Fruit fly (Drosophila melanogaster) whole organism, embryonic: ENCODE results near the gene CG31050.
A peak's percentile ranks its signal among the peaks of the same experiment; 100 is the strongest.

Source experiments
- CG10209 ChIP-seq: fragments of 200-800 bp; sonication (Bioruptor generic); optimal IDR thresholded peaks from 3 replicates; lab custom pipeline; 2017; ENCODE audit warnings: missing biosample characterization, mild to moderate bottlenecking, missing genetic modification characterization, missing genetic modification reagents
- CG11504 ChIP-seq: fragments of 200-800 bp; sonication (Bioruptor generic); optimal IDR thresholded peaks from 3 replicates; lab custom pipeline; 2019; ENCODE audit warnings: missing biosample characterization, mild to moderate bottlenecking, missing genetic modification characterization, moderate library complexity
- CG11695 ChIP-seq: fragments of 200-800 bp; sonication (Bioruptor generic); IDR thresholded peaks from 3 replicates; pipeline ENCODE4 v1.3.6; 2022; ENCODE audit warnings: missing biosample characterization, missing genetic modification characterization
- CG1233 ChIP-seq: fragments of 200-800 bp; sonication (Bioruptor generic); optimal IDR thresholded peaks from 4 replicates; lab custom pipeline; 2018; ENCODE audit warnings: missing biosample characterization, mild to moderate bottlenecking, missing genetic modification characterization
- CG12659 ChIP-seq: fragments of 200-800 bp; sonication (Bioruptor generic); optimal IDR thresholded peaks from 3 replicates; lab custom pipeline; 2017; ENCODE audit warnings: mild to moderate bottlenecking, missing biosample characterization, missing genetic modification reagents, missing genetic modification characterization
- CG14965 ChIP-seq: fragments of 200-800 bp; sonication (Bioruptor generic); optimal IDR thresholded peaks from 2 replicates; lab custom pipeline; 2016; ENCODE audit warnings: missing biosample characterization, missing genetic modification characterization, borderline replicate concordance
- CG1603 ChIP-seq: fragments of 200-800 bp; sonication (Bioruptor generic); optimal IDR thresholded peaks from 2 replicates; lab custom pipeline; 2019; ENCODE audit warnings: missing biosample characterization, mild to moderate bottlenecking, missing genetic modification characterization, moderate library complexity
- CG16813 ChIP-seq: fragments of 200-800 bp; sonication (Bioruptor generic); IDR thresholded peaks from 3 replicates; pipeline ENCODE4 v1.3.6; 2022; ENCODE audit warnings: missing biosample characterization, missing genetic modification characterization; ENCODE audit not compliant: partially characterized antibody
- CG30403 ChIP-seq: fragments of 200-800 bp; sonication (Bioruptor generic); optimal IDR thresholded peaks from 3 replicates; lab custom pipeline; 2016; ENCODE audit warnings: missing biosample characterization, missing genetic modification characterization
- CG31388 ChIP-seq: fragments of 200-800 bp; sonication (Bioruptor generic); optimal IDR thresholded peaks from 2 replicates; lab custom pipeline; 2016; ENCODE audit warnings: missing biosample characterization, missing genetic modification characterization
- CG33557 ChIP-seq: fragments of 200-800 bp; sonication (Bioruptor generic); optimal IDR thresholded peaks from 2 replicates; lab custom pipeline; 2019; ENCODE audit warnings: missing biosample characterization, mild to moderate bottlenecking, missing genetic modification characterization, moderate library complexity
- CG42726 ChIP-seq: fragments of 200-800 bp; sonication (Bioruptor generic); IDR thresholded peaks from 2 replicates; pipeline ENCODE4 v1.3.6; 2022; ENCODE audit warnings: missing biosample characterization, missing genetic modification characterization; ENCODE audit not compliant: partially characterized antibody
- CG4360 ChIP-seq: fragments of 200-800 bp; sonication (Bioruptor generic); IDR thresholded peaks from 2 replicates; pipeline ENCODE4 v1.3.6; 2022; ENCODE audit warnings: missing biosample characterization, missing genetic modification characterization
- CG4730 ChIP-seq: fragments of 200-800 bp; sonication (Bioruptor generic); IDR thresholded peaks from 2 replicates; pipeline ENCODE4 v1.3.6; 2022; ENCODE audit warnings: missing biosample characterization, missing genetic modification characterization
- CG5245 ChIP-seq: fragments of 200-800 bp; sonication (Bioruptor generic); optimal IDR thresholded peaks from 3 replicates; lab custom pipeline; 2016; ENCODE audit warnings: missing biosample characterization, missing genetic modification characterization
- CG6813 ChIP-seq: fragments of 200-800 bp; sonication (Bioruptor generic); optimal IDR thresholded peaks from 2 replicates; lab custom pipeline; 2017; ENCODE audit warnings: missing biosample characterization, missing genetic modification characterization, mild to moderate bottlenecking, moderate library complexity, missing genetic modification reagents
- CG8290 ChIP-seq, 3 experiments: fragments of 200-800 bp; sonication (Bioruptor generic); optimal IDR thresholded peaks; 2 replicates each; lab custom pipeline; 2016 to 2019; ENCODE audit warnings: missing biosample characterization in 3 of 3, missing genetic modification characterization in 3 of 3, mild to moderate bottlenecking in 2 of 3, moderate library complexity in 1 of 3
- CG9817 ChIP-seq: fragments of 200-800 bp; sonication (Bioruptor generic); optimal IDR thresholded peaks from 2 replicates; lab custom pipeline; 2018; ENCODE audit warnings: missing biosample characterization, mild to moderate bottlenecking, missing genetic modification characterization, moderate library complexity
- E2f1 ChIP-seq: fragments of 200-800 bp; sonication (Bioruptor generic); IDR thresholded peaks from 2 replicates; pipeline ENCODE4 v1.3.6; 2022; ENCODE audit warnings: missing biosample characterization, missing genetic modification characterization
- ERR ChIP-seq: fragments of 200-800 bp; sonication (Bioruptor generic); optimal IDR thresholded peaks from 2 replicates; lab custom pipeline; 2016; ENCODE audit warnings: missing biosample characterization, missing genetic modification characterization
- Eip74EF ChIP-seq, 2 experiments: fragments of 200-800 bp in 1 of 2; fragments of >200 bp in 1 of 2; sonication (Bioruptor generic) in 1 of 2; optimal IDR thresholded peaks; 2 replicates each; lab custom pipeline; 2017 to 2019; ENCODE audit warnings: missing biosample characterization in 2 of 2, missing genetic modification characterization in 2 of 2, mild to moderate bottlenecking in 1 of 2, moderate library complexity in 1 of 2
- HHEX ChIP-seq: fragments of 200-800 bp; sonication (Bioruptor generic); optimal IDR thresholded peaks from 3 replicates; lab custom pipeline; 2017; ENCODE audit warnings: missing biosample characterization, mild to moderate bottlenecking, missing genetic modification characterization, missing genetic modification reagents
- HLH4C ChIP-seq: fragments of 200-800 bp; sonication (Bioruptor generic); IDR thresholded peaks from 3 replicates; pipeline ENCODE4 v1.3.6; 2022; ENCODE audit warnings: missing biosample characterization, missing genetic modification characterization; ENCODE audit not compliant: partially characterized antibody
- Hmx ChIP-seq: fragments of 200-800 bp; sonication (Bioruptor generic); optimal IDR thresholded peaks from 2 replicates; lab custom pipeline; 2016; ENCODE audit warnings: missing biosample characterization, missing genetic modification characterization
- NK7.1 ChIP-seq: fragments of 200-800 bp; sonication (Bioruptor generic); optimal IDR thresholded peaks from 3 replicates; lab custom pipeline; 2016; ENCODE audit warnings: missing biosample characterization, missing genetic modification characterization
- Sry-β ChIP-seq: fragments of 200-800 bp; sonication (Bioruptor generic); optimal IDR thresholded peaks from 2 replicates; lab custom pipeline; 2018; ENCODE audit warnings: missing biosample characterization, mild to moderate bottlenecking, missing genetic modification characterization, moderate library complexity
- Sry-δ ChIP-seq: fragments of 200-800 bp; sonication (Bioruptor generic); optimal IDR thresholded peaks from 2 replicates; lab custom pipeline; 2016; ENCODE audit warnings: missing biosample characterization, missing genetic modification characterization
- Stat92E ChIP-seq, 3 experiments: fragments of >200 bp in 2 of 3; fragments of 200-800 bp in 1 of 3; sonication (Bioruptor generic) in 1 of 3; optimal IDR thresholded peaks; 2 replicates each; lab custom pipeline; 2017 to 2019; ENCODE audit warnings: missing biosample characterization in 3 of 3, missing genetic modification characterization in 3 of 3, mild to moderate bottlenecking in 1 of 3, moderate library complexity in 1 of 3
- Usf ChIP-seq: fragments of 200-800 bp; sonication (Bioruptor generic); optimal IDR thresholded peaks from 2 replicates; lab custom pipeline; 2017; ENCODE audit warnings: missing genotype, missing biosample characterization, missing genetic modification characterization
- Xbp1 ChIP-seq: fragments of 200-800 bp; sonication (Bioruptor generic); optimal IDR thresholded peaks from 3 replicates; lab custom pipeline; 2016; ENCODE audit warnings: missing biosample characterization, mild to moderate bottlenecking, missing genetic modification characterization
- amos ChIP-seq: fragments of 200-800 bp; sonication (Bioruptor generic); IDR thresholded peaks from 2 replicates; pipeline ENCODE4 v1.3.6; 2022; ENCODE audit warnings: missing biosample characterization, missing genetic modification characterization; ENCODE audit not compliant: partially characterized antibody
- aop ChIP-seq: fragments of 200-800 bp; sonication (Bioruptor generic); IDR thresholded peaks from 2 replicates; pipeline ENCODE4 v1.3.6; 2022; ENCODE audit warnings: missing biosample characterization, missing genetic modification characterization
- cad ChIP-seq: fragments of >200 bp; optimal IDR thresholded peaks from 2 replicates; lab custom pipeline; 2017; ENCODE audit warnings: missing biosample characterization, missing genetic modification characterization
- crol ChIP-seq: fragments of 200-800 bp; sonication (Bioruptor generic); IDR thresholded peaks from 2 replicates; pipeline ENCODE4 v1.3.6; 2022; ENCODE audit warnings: missing biosample characterization, missing genetic modification characterization
- dimm ChIP-seq: fragments of 200-800 bp; sonication (Bioruptor generic); IDR thresholded peaks from 2 replicates; pipeline ENCODE4 v1.3.6; 2022; ENCODE audit warnings: missing biosample characterization, missing genetic modification characterization
- en ChIP-seq: fragments of 200-800 bp; sonication (Bioruptor generic); optimal IDR thresholded peaks from 2 replicates; lab custom pipeline; 2016; ENCODE audit warnings: missing biosample characterization, missing genetic modification characterization
- exex ChIP-seq: fragments of 200-800 bp; sonication (Bioruptor generic); optimal IDR thresholded peaks from 4 replicates; lab custom pipeline; 2018; ENCODE audit warnings: missing biosample characterization, mild to moderate bottlenecking, missing genetic modification characterization, moderate library complexity
- jigr1 ChIP-seq: fragments of 200-800 bp; sonication (Bioruptor generic); IDR thresholded peaks from 3 replicates; pipeline ENCODE4 v1.3.6; 2022; ENCODE audit warnings: missing biosample characterization, missing genetic modification characterization
- mirr ChIP-seq: fragments of 200-800 bp; sonication (Bioruptor generic); optimal IDR thresholded peaks from 3 replicates; lab custom pipeline; 2018; ENCODE audit warnings: missing biosample characterization, mild to moderate bottlenecking, missing genetic modification characterization
- nau ChIP-seq: fragments of 200-800 bp; sonication (Bioruptor generic); optimal IDR thresholded peaks from 3 replicates; lab custom pipeline; 2017; ENCODE audit warnings: missing biosample characterization, mild to moderate bottlenecking, missing genetic modification characterization, missing genetic modification reagents
- onecut ChIP-seq: fragments of 200-800 bp; sonication (Bioruptor generic); IDR thresholded peaks from 2 replicates; pipeline ENCODE4 v1.3.6; 2022; ENCODE audit warnings: missing biosample characterization, missing genetic modification characterization
- p53 ChIP-seq: fragments of 200-800 bp; sonication (Bioruptor generic); optimal IDR thresholded peaks from 2 replicates; lab custom pipeline; 2016; ENCODE audit warnings: missing biosample characterization, missing genetic modification characterization
- psq ChIP-seq: fragments of 200-800 bp; sonication (Bioruptor generic); optimal IDR thresholded peaks from 2 replicates; lab custom pipeline; 2017; ENCODE audit warnings: missing biosample characterization, missing genetic modification characterization
- row ChIP-seq: fragments of 200-800 bp; sonication (Bioruptor generic); IDR thresholded peaks from 3 replicates; pipeline ENCODE4 v1.3.6; 2022; ENCODE audit warnings: missing biosample characterization, missing genetic modification characterization
- schlank ChIP-seq: fragments of 200-800 bp; sonication (Bioruptor generic); optimal IDR thresholded peaks from 2 replicates; lab custom pipeline; 2018; ENCODE audit warnings: missing biosample characterization, mild to moderate bottlenecking, missing genetic modification characterization
- sim ChIP-seq: fragments of 200-800 bp; sonication (Bioruptor generic); IDR thresholded peaks from 2 replicates; pipeline ENCODE4 v1.3.6; 2022; ENCODE audit warnings: missing biosample characterization, missing genetic modification characterization
- wek ChIP-seq: fragments of 200-800 bp; sonication (Bioruptor generic); optimal IDR thresholded peaks from 3 replicates; lab custom pipeline; 2018; ENCODE audit warnings: missing biosample characterization, mild to moderate bottlenecking, missing genetic modification characterization, moderate library complexity
- yki ChIP-seq: fragments of >200 bp; optimal IDR thresholded peaks from 3 replicates; lab custom pipeline; 2018
- zen ChIP-seq: fragments of 200-800 bp; sonication (Bioruptor generic); optimal IDR thresholded peaks from 3 replicates; lab custom pipeline; 2018; ENCODE audit warnings: missing biosample characterization, mild to moderate bottlenecking, missing genetic modification characterization, moderate library complexity

CG31050 gene

DNA sequence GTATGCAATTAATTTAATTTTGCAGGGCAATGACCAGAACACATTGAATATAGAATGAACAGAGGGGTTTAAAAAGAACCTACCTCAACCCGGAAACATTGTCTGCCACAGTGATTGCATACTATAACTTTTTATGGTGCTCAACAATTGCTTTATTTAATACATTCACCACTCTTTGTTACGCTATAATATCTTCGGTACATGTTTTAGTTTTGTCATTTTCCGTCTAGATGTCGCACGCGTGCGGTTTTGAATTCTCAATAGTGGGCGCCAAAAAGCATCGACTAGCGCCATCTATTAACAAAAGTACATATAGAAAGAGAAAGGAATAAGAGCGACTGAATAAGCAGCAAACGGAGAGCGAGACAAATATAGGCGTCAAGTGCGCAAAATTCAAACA lies 21.9 kb upstream of the CG31050 start (continued):
- TF ChIP-seq jigr1 (GFP tag; lab: Robert Waterston, UW) (no peak), ERR (GFP tag; lab: Kevin White, UChicago) (no peak), amos (GFP tag; lab: Robert Waterston, UW) (no peak; the same call in 1 of the 2 replicates), CG9817 (tag; lab: Kevin White, UChicago) (peak; percentile 91), cad (no peak), wek (peak; percentile 82), CG33557 (GFP tag; lab: Kevin White, UChicago) (no peak), onecut (GFP tag; lab: Robert Waterston, UW) (peak; percentile 90), row (GFP tag; lab: Robert Waterston, UW) (peak; percentile 44; the same call in 2 of the 3 replicates), E2f1 (GFP tag; lab: Robert Waterston, UW) (peak; percentile 80), Usf (peak; percentile 63), schlank (tag; lab: Kevin White, UChicago) (peak; percentile 52), crol (GFP tag; lab: Robert Waterston, UW) (no peak), exex (tag; lab: Kevin White, UChicago) (peak; percentile 10), HLH4C (GFP tag; lab: Robert Waterston, UW) (no peak), Eip74EF (GFP tag; optimal IDR thresholded peaks at IDR 0.05; lab: Kevin White, UChicago) (peak in 1 of 2 experiments; percentile 87), HHEX (GFP tag; lab: Kevin White, UChicago) (peak; percentile 82), CG30403 (GFP tag; lab: Kevin White, UChicago) (peak; percentile 87), CG11504 (tag; lab: Kevin White, UChicago) (peak; percentile 84), CG31388 (peak; percentile 73), NK7.1 (GFP tag; lab: Kevin White, UChicago) (peak; percentile 86), CG6813 (peak; percentile 69), CG14965 (GFP tag; lab: Kevin White, UChicago) (peak; percentile 53), psq (GFP tag; lab: Kevin White, UChicago) (peak; percentile 30), p53 (peak; percentile 88), Stat92E (GFP tag; optimal IDR thresholded peaks at IDR 0.05; lab: Kevin White, UChicago) (no peak), CG10209 (GFP tag; lab: Kevin White, UChicago) (peak; percentile 71), CG12659 (GFP tag; lab: Kevin White, UChicago) (peak; percentile 73), CG4360 (GFP tag; lab: Robert Waterston, UW) (no peak), CG5245 (GFP tag; lab: Kevin White, UChicago) (peak; percentile 95), CG4730 (GFP tag; lab: Robert Waterston, UW) (peak; percentile 86), aop (GFP tag; lab: Robert Waterston, UW) (peak; percentile 79), CG1603 (tag; lab: Kevin White, UChicago) (peak; percentile 94), CG42726 (peak; percentile 84; the same call in 1 of the 2 replicates), en (GFP tag; lab: Kevin White, UChicago) (peak; percentile 83), Hmx (GFP tag; lab: Kevin White, UChicago) (no peak), Xbp1 (GFP tag; lab: Kevin White, UChicago) (peak; percentile 96), Sry-δ (peak; percentile 54), Sry-β (peak; percentile 49), sim (GFP tag; lab: Robert Waterston, UW) (no peak), CG11695 (GFP tag; lab: Robert Waterston, UW) (peak; percentile 47; the same call in 2 of the 3 replicates), CG16813 (GFP tag; lab: Robert Waterston, UW) (peak; percentile 10; the same call in 1 of the 3 replicates), yki (lab: Kevin White, UChicago) (no peak), dimm (GFP tag; lab: Robert Waterston, UW) (peak; percentile 47; the same call in 1 of the 2 replicates), zen (peak; percentile 82), mirr (GFP tag; lab: Kevin White, UChicago) (peak; percentile 86), nau (GFP tag; lab: Kevin White, UChicago) (no peak), CG1233 (GFP tag; lab: Kevin White, UChicago) (peak; percentile 84), CG8290 (GFP tag; optimal IDR thresholded peaks at IDR 0.05; lab: Kevin White, UChicago) (peak; percentile 91), CG8290 (tag; optimal IDR thresholded peaks at IDR 0.05; lab: Kevin White, UChicago) (peak; percentile 52 to 93)
